Fruit fly (Drosophila melanogaster) whole organism, embryonic: Measurements from ENCODE around the gene Root.

ENCODE experiments used
- Abd-B ChIP-seq: fragments of 200-800 bp; sonication (Bioruptor generic); optimal IDR thresholded peaks from 2 replicates; lab custom pipeline; 2018; ENCODE audit warnings: missing biosample characterization, mild to moderate bottlenecking, missing genetic modification characterization, moderate library complexity
- Bgb ChIP-seq: fragments of 200-800 bp; sonication (Bioruptor generic); IDR thresholded peaks from 2 replicates; pipeline ENCODE4 v1.3.6; 2022; ENCODE audit warnings: missing biosample characterization, missing genetic modification characterization; ENCODE audit not compliant: partially characterized antibody
- BtbVII ChIP-seq: fragments of 200-800 bp; sonication (Bioruptor generic); optimal IDR thresholded peaks from 3 replicates; lab custom pipeline; 2017; ENCODE audit warnings: missing biosample characterization, mild to moderate bottlenecking, missing genetic modification characterization
- CG11695 ChIP-seq: fragments of 200-800 bp; sonication (Bioruptor generic); IDR thresholded peaks from 3 replicates; pipeline ENCODE4 v1.3.6; 2022; ENCODE audit warnings: missing biosample characterization, missing genetic modification characterization
- CG12071 ChIP-seq: fragments of 200-800 bp; sonication (Bioruptor generic); optimal IDR thresholded peaks from 3 replicates; lab custom pipeline; 2018; ENCODE audit warnings: missing biosample characterization, mild to moderate bottlenecking, missing genetic modification characterization
- CG12219 ChIP-seq: fragments of 200-800 bp; sonication (Bioruptor generic); optimal IDR thresholded peaks from 3 replicates; lab custom pipeline; 2018; ENCODE audit warnings: missing biosample characterization, mild to moderate bottlenecking, missing genetic modification characterization
- CG12659 ChIP-seq: fragments of 200-800 bp; sonication (Bioruptor generic); optimal IDR thresholded peaks from 3 replicates; lab custom pipeline; 2017; ENCODE audit warnings: mild to moderate bottlenecking, missing biosample characterization, missing genetic modification reagents, missing genetic modification characterization
- CG14441 ChIP-seq: fragments of 200-800 bp; sonication (Bioruptor generic); IDR thresholded peaks from 2 replicates; pipeline ENCODE4 v1.3.6; 2022; ENCODE audit warnings: missing biosample characterization, missing genetic modification characterization
- CG1529 ChIP-seq: fragments of 200-800 bp; sonication (Bioruptor generic); optimal IDR thresholded peaks from 3 replicates; lab custom pipeline; 2018; ENCODE audit warnings: missing biosample characterization, missing genetic modification characterization
- CG1647 ChIP-seq: fragments of 200-800 bp; sonication (Bioruptor generic); optimal IDR thresholded peaks from 3 replicates; lab custom pipeline; 2016; ENCODE audit warnings: missing biosample characterization, missing genetic modification characterization
- CG17385 ChIP-seq: fragments of 200-800 bp; sonication (Bioruptor generic); optimal IDR thresholded peaks from 3 replicates; lab custom pipeline; 2018; ENCODE audit warnings: missing biosample characterization, mild to moderate bottlenecking, missing genetic modification characterization
- CG17612 ChIP-seq: fragments of 200-800 bp; sonication (Bioruptor generic); IDR thresholded peaks from 2 replicates; pipeline ENCODE4 v1.3.6; 2022; ENCODE audit warnings: missing biosample characterization, missing genetic modification characterization
- CG2116 ChIP-seq: fragments of 200-800 bp; sonication (Bioruptor generic); optimal IDR thresholded peaks from 3 replicates; lab custom pipeline; 2018; ENCODE audit warnings: missing biosample characterization, mild to moderate bottlenecking, missing genetic modification characterization
- CG2199 ChIP-seq: fragments of 200-800 bp; sonication (Bioruptor generic); IDR thresholded peaks from 3 replicates; pipeline ENCODE4 v1.3.6; 2022; ENCODE audit warnings: missing biosample characterization, missing genetic modification characterization
- CG32772 ChIP-seq: fragments of 200-800 bp; sonication (Bioruptor generic); IDR thresholded peaks from 2 replicates; pipeline ENCODE4 v1.3.6; 2022; ENCODE audit warnings: missing biosample characterization, missing genetic modification characterization
- CG33557 ChIP-seq: fragments of 200-800 bp; sonication (Bioruptor generic); optimal IDR thresholded peaks from 2 replicates; lab custom pipeline; 2019; ENCODE audit warnings: missing biosample characterization, mild to moderate bottlenecking, missing genetic modification characterization, moderate library complexity
- CG3407 ChIP-seq: fragments of 200-800 bp; sonication (Bioruptor generic); optimal IDR thresholded peaks from 2 replicates; lab custom pipeline; 2018; ENCODE audit warnings: missing biosample characterization, mild to moderate bottlenecking, missing genetic modification characterization
- CG5180 ChIP-seq: fragments of 200-800 bp; sonication (Bioruptor generic); optimal IDR thresholded peaks from 3 replicates; lab custom pipeline; 2017; ENCODE audit warnings: missing biosample characterization, missing genetic modification characterization, mild to moderate bottlenecking, moderate library complexity, missing genetic modification reagents
- CG6254 ChIP-seq: fragments of 200-800 bp; sonication (Bioruptor generic); optimal IDR thresholded peaks from 3 replicates; lab custom pipeline; 2017; ENCODE audit warnings: mild to moderate bottlenecking, missing biosample characterization, missing genetic modification reagents, missing genetic modification characterization
- CG9876 ChIP-seq: fragments of 200-800 bp; sonication (Bioruptor generic); optimal IDR thresholded peaks from 2 replicates; lab custom pipeline; 2016; ENCODE audit warnings: missing biosample characterization, missing genetic modification characterization
- CHES-1-like ChIP-seq: fragments of 200-800 bp; sonication (Bioruptor generic); optimal IDR thresholded peaks from 2 replicates; lab custom pipeline; 2016; ENCODE audit warnings: missing biosample characterization, missing genetic modification characterization
- CTCF ChIP-seq: fragments of 200-800 bp; sonication (Bioruptor generic); optimal IDR thresholded peaks from 2 replicates; lab custom pipeline; 2017; ENCODE audit warnings: missing biosample characterization, mild to moderate bottlenecking, missing genetic modification characterization, moderate library complexity
- Camta ChIP-seq: fragments of 200-800 bp; sonication (Bioruptor generic); optimal IDR thresholded peaks from 2 replicates; lab custom pipeline; 2016; ENCODE audit warnings: missing biosample characterization, missing genetic modification characterization
- CkIIα-i1 ChIP-seq: fragments of 200-800 bp; sonication (Bioruptor generic); IDR thresholded peaks from 2 replicates; pipeline ENCODE4 v1.3.6; 2022; ENCODE audit warnings: missing biosample characterization, missing genetic modification characterization
- CoRest ChIP-seq: fragments of 200-800 bp; sonication (Bioruptor generic); optimal IDR thresholded peaks from 3 replicates; lab custom pipeline; 2018; ENCODE audit warnings: missing biosample characterization, mild to moderate bottlenecking, missing genetic modification characterization, moderate library complexity
- Dek ChIP-seq: fragments of 200-800 bp; sonication (Bioruptor generic); optimal IDR thresholded peaks from 3 replicates; lab custom pipeline; 2019; ENCODE audit warnings: missing biosample characterization, mild to moderate bottlenecking, missing genetic modification characterization, moderate library complexity
- Drgx ChIP-seq: fragments of 200-800 bp; sonication (Bioruptor generic); IDR thresholded peaks from 2 replicates; pipeline ENCODE4 v1.3.6; 2022; ENCODE audit warnings: missing biosample characterization, missing genetic modification characterization
- HLH4C ChIP-seq: fragments of 200-800 bp; sonication (Bioruptor generic); IDR thresholded peaks from 3 replicates; pipeline ENCODE4 v1.3.6; 2022; ENCODE audit warnings: missing biosample characterization, missing genetic modification characterization; ENCODE audit not compliant: partially characterized antibody
- Hey ChIP-seq: fragments of 200-800 bp; sonication (Bioruptor generic); optimal IDR thresholded peaks from 3 replicates; lab custom pipeline; 2018; ENCODE audit warnings: missing biosample characterization, mild to moderate bottlenecking, missing genetic modification characterization
- HmgZ ChIP-seq: fragments of 200-800 bp; sonication (Bioruptor generic); optimal IDR thresholded peaks from 2 replicates; lab custom pipeline; 2018; ENCODE audit warnings: missing biosample characterization, mild to moderate bottlenecking, missing genetic modification characterization
- Hsf ChIP-seq: fragments of 200-800 bp; sonication (Bioruptor generic); optimal IDR thresholded peaks from 3 replicates; lab custom pipeline; 2016; ENCODE audit warnings: missing biosample characterization, missing genetic modification characterization
- NK7.1 ChIP-seq: fragments of 200-800 bp; sonication (Bioruptor generic); optimal IDR thresholded peaks from 3 replicates; lab custom pipeline; 2016; ENCODE audit warnings: missing biosample characterization, missing genetic modification characterization
- Oli ChIP-seq: fragments of 200-800 bp; sonication (Bioruptor generic); optimal IDR thresholded peaks from 2 replicates; lab custom pipeline; 2018; ENCODE audit warnings: missing biosample characterization, mild to moderate bottlenecking, missing genetic modification characterization, moderate library complexity
- Sry-δ ChIP-seq: fragments of 200-800 bp; sonication (Bioruptor generic); optimal IDR thresholded peaks from 2 replicates; lab custom pipeline; 2016; ENCODE audit warnings: missing biosample characterization, missing genetic modification characterization
- Tbp ChIP-seq: fragments of >200 bp; optimal IDR thresholded peaks from 2 replicates; lab custom pipeline; 2018; ENCODE audit warnings: missing biosample characterization, missing genetic modification characterization
- Vsx1 ChIP-seq: fragments of 200-800 bp; sonication (Bioruptor generic); optimal IDR thresholded peaks from 2 replicates; lab custom pipeline; 2017; ENCODE audit warnings: missing biosample characterization, mild to moderate bottlenecking, missing genetic modification characterization, missing genetic modification reagents
- abd-A ChIP-seq: fragments of 200-800 bp; sonication (Bioruptor generic); optimal IDR thresholded peaks from 3 replicates; lab custom pipeline; 2019; ENCODE audit warnings: missing biosample characterization, mild to moderate bottlenecking, missing genetic modification characterization, moderate library complexity
- bab2 ChIP-seq: fragments of 200-800 bp; sonication (Bioruptor generic); optimal IDR thresholded peaks from 2 replicates; lab custom pipeline; 2016; ENCODE audit warnings: missing biosample characterization, missing genetic modification characterization
- cad ChIP-seq: fragments of >200 bp; optimal IDR thresholded peaks from 2 replicates; lab custom pipeline; 2017; ENCODE audit warnings: missing biosample characterization, missing genetic modification characterization
- dm ChIP-seq: fragments of 200-800 bp; sonication (Bioruptor generic); optimal IDR thresholded peaks from 3 replicates; lab custom pipeline; 2016; ENCODE audit warnings: missing biosample characterization, missing genetic modification characterization
- her ChIP-seq: fragments of 200-800 bp; sonication (Bioruptor generic); optimal IDR thresholded peaks from 2 replicates; lab custom pipeline; 2016; ENCODE audit warnings: missing biosample characterization, missing genetic modification characterization
- hth ChIP-seq: fragments of >200 bp; optimal IDR thresholded peaks from 2 replicates; lab custom pipeline; 2017; ENCODE audit warnings: inconsistent platforms
- lbe ChIP-seq: fragments of 200-800 bp; sonication (Bioruptor generic); optimal IDR thresholded peaks from 2 replicates; lab custom pipeline; 2016; ENCODE audit warnings: missing biosample characterization, mild to moderate bottlenecking, missing genetic modification characterization
- repo ChIP-seq: fragments of 200-800 bp; sonication (Bioruptor generic); optimal IDR thresholded peaks from 2 replicates; lab custom pipeline; 2016; ENCODE audit warnings: missing biosample characterization, missing genetic modification characterization
- sens ChIP-seq: fragments of 200-800 bp; sonication (Bioruptor generic); peaks from one replicate; lab custom pipeline; 2016; ENCODE audit warnings: missing biosample characterization, missing genetic modification characterization
- sqz ChIP-seq: fragments of 200-800 bp; sonication (Bioruptor generic); optimal IDR thresholded peaks from 3 replicates; lab custom pipeline; 2018; ENCODE audit warnings: missing biosample characterization, mild to moderate bottlenecking, missing genetic modification characterization
- sr ChIP-seq: fragments of 200-800 bp; sonication (Bioruptor generic); IDR thresholded peaks from 3 replicates; pipeline ENCODE4 v1.3.6; 2022; ENCODE audit warnings: missing biosample characterization, missing genetic modification characterization
- ttk ChIP-seq: fragments of 200-800 bp; sonication (Bioruptor generic); IDR thresholded peaks from 2 replicates; pipeline ENCODE4 v2.1.2; 2022; ENCODE audit warnings: missing biosample characterization, missing genetic modification characterization
- unc-4 ChIP-seq: fragments of 200-800 bp; sonication (Bioruptor generic); IDR thresholded peaks from 2 replicates; pipeline ENCODE4 v1.3.6; 2022; ENCODE audit warnings: missing biosample characterization, missing genetic modification characterization; ENCODE audit not compliant: partially characterized antibody
- unpg ChIP-seq: fragments of 200-800 bp; sonication (Bioruptor generic); optimal IDR thresholded peaks from 3 replicates; lab custom pipeline; 2018; ENCODE audit warnings: missing biosample characterization, mild to moderate bottlenecking, missing genetic modification characterization, moderate library complexity
- vnd ChIP-seq: fragments of 200-800 bp; sonication (Bioruptor generic); IDR thresholded peaks from 3 replicates; pipeline ENCODE4 v1.3.6; 2022; ENCODE audit warnings: missing biosample characterization, missing genetic modification characterization; ENCODE audit not compliant: partially characterized antibody
- zen2 ChIP-seq: fragments of 200-800 bp; sonication (Bioruptor generic); IDR thresholded peaks from 3 replicates; pipeline ENCODE4 v1.3.6; 2022; ENCODE audit warnings: missing biosample characterization, missing genetic modification characterization; ENCODE audit not compliant: partially characterized antibody

Root gene

DNA sequence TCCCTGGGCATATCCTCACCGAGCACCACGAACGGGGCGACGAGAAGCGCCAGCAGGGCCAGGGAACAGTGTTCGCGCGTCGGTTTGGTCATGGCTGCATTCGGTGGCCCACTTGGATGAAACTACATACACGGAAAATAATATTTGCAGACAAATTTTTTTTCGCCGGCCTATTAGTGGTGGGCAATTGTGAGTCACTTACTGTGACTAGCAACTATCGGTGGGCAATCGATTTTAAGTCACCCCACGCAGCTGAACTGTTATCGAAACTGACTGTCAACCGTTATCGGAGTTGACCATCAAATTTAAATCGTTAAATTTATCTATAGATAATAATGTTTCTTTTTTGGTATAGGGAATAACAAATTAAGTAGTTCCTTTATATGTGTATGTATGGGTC, 56.3 kb downstream of the Root start, which contains the start of gene CG5510 (continued):
- TF ChIP-seq CG1529 (GFP tag; lab: Kevin White, UChicago) (no peak), zen2 (peak; percentile 97), Hsf (GFP tag; lab: Kevin White, UChicago) (peak; percentile 47), unc-4 (GFP tag; lab: Robert Waterston, UW) (peak; percentile 98), CG3407 (GFP tag; lab: Kevin White, UChicago) (no peak), CG14441 (GFP tag; lab: Robert Waterston, UW) (0 out of 2 replicates have a peak, but pooled peaks have one; percentile 10), dm (peak; percentile 49), CG2199 (GFP tag; lab: Robert Waterston, UW) (no peak), Drgx (0 out of 2 replicates have a peak, but pooled peaks have one; percentile 11), Bgb (GFP tag; lab: Robert Waterston, UW) (peak; percentile 99), CG2116 (peak; percentile 94), ttk (GFP tag; lab: Robert Waterston, UW) (no peak), CG6254 (GFP tag; lab: Kevin White, UChicago) (no peak), sr (GFP tag; lab: Robert Waterston, UW) (no peak), CG17612 (no peak), vnd (GFP tag; lab: Robert Waterston, UW) (peak; percentile 97), her (GFP tag; lab: Kevin White, UChicago) (peak; percentile 26), lbe (GFP tag; lab: Kevin White, UChicago) (no peak), Vsx1 (no peak), Oli (tag; lab: Kevin White, UChicago) (no peak), CkIIα-i1 (no peak), abd-A (tag; lab: Kevin White, UChicago) (no peak), hth (lab: Kevin White, UChicago) (no peak), CG1647 (GFP tag; lab: Kevin White, UChicago) (no peak), CG9876 (GFP tag; lab: Kevin White, UChicago) (peak; percentile 3), Dek (peak; percentile 32), sens (GFP tag; lab: Kevin White, UChicago) (peak; percentile 90), CHES-1-like (peak; percentile 70), CG12659 (GFP tag; lab: Kevin White, UChicago) (peak; percentile 80), CTCF (GFP tag; lab: Kevin White, UChicago) (no peak), unpg (no peak), CoRest (tag; lab: Kevin White, UChicago) (peak; percentile 62), CG17385 (no peak), HmgZ (tag; lab: Kevin White, UChicago) (peak; percentile 86), CG32772 (GFP tag; lab: Robert Waterston, UW) (peak; percentile 73), sqz (GFP tag; lab: Kevin White, UChicago) (no peak), Hey (tag; lab: Kevin White, UChicago) (no peak), CG33557 (no peak), Abd-B (GFP tag; lab: Kevin White, UChicago) (no peak), CG5180 (no peak), Sry-δ (GFP tag; lab: Kevin White, UChicago) (peak; percentile 98), BtbVII (GFP tag; lab: Kevin White, UChicago) (no peak), CG12219 (GFP tag; lab: Kevin White, UChicago) (no peak), bab2 (GFP tag; lab: Kevin White, UChicago) (no peak), Camta (GFP tag; lab: Kevin White, UChicago) (peak; percentile 58), repo (peak; percentile 18), HLH4C (GFP tag; lab: Robert Waterston, UW) (peak; percentile 98), CG11695 (GFP tag; lab: Robert Waterston, UW) (no peak; the same call in 2 of the 3 replicates), Tbp (no peak), CG12071 (GFP tag; lab: Kevin White, UChicago) (no peak), NK7.1 (GFP tag; lab: Kevin White, UChicago) (peak; percentile 18), cad (no peak)
